Worm (Caenorhabditis elegans): Measurements from ENCODE around the gene eng-1.

eng-1 gene

DNA sequence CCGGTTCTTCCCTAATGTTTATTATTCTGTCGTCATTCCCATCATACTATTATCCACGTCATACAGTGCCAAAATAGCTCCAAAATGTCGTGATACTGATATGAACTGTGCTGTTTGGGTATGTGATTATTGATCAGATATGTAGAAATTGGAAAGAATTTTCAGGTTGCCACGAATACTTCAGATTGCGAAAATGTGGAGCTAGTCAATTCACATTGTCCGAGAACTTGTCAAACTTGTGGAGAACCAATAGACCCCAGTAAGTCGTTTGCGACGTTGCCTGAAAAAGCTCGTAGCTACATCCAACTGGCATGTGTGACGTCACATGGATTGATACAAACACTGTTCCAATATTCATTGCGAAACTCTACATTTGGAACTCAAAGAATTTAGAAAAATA, 16.2 kb upstream of the eng-1 start:
- no peak for TF ChIP-seq dao-5 (tag; optimal IDR thresholded peaks at IDR 0.05)
- no peak for TF ChIP-seq W03F9.2 (tag; optimal IDR thresholded peaks at IDR 0.05)
- no peak for TF ChIP-seq him-1 (tag; optimal IDR thresholded peaks at IDR 0.05)

DNA sequence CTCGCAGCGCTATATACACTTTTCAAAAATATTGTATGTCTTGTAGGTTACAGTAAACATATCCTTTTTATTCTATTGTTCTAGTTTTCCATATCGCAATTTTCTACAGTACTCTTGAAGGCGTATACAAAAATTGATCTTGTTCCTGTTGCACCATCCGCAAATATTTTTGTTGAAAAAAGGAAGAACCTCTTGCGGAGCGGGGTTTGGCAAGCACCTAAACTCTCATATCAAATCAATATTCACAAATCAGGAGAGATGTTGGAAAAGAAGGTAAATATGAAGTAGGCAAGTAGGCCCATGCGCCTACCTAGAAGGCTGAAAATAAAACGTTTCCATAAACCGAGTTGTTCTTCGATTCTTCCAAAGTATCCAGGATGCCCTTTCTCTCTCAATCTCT, 15.7 kb upstream of the eng-1 start, which contains the start of gene C28H8.5:
Gene C28H8.5 (plus strand): TSS at position 301 of the 400 bp plus-strand sequence.
- TF ChIP-seq him-1 (tag; optimal IDR thresholded peaks at IDR 0.05), result no peak
- TF ChIP-seq dao-5 (tag; optimal IDR thresholded peaks at IDR 0.05), result no peak
- no peak for TF ChIP-seq W03F9.2 (tag; optimal IDR thresholded peaks at IDR 0.05)

ce11 chrIII:5883517-5883916, 15.2 kb upstream of the eng-1 start:
- TF ChIP-seq him-1 (tag; optimal IDR thresholded peaks at IDR 0.05) (no peak), dao-5 (tag; optimal IDR thresholded peaks at IDR 0.05) (no peak), W03F9.2 (tag; optimal IDR thresholded peaks at IDR 0.05) (no peak)

DNA sequence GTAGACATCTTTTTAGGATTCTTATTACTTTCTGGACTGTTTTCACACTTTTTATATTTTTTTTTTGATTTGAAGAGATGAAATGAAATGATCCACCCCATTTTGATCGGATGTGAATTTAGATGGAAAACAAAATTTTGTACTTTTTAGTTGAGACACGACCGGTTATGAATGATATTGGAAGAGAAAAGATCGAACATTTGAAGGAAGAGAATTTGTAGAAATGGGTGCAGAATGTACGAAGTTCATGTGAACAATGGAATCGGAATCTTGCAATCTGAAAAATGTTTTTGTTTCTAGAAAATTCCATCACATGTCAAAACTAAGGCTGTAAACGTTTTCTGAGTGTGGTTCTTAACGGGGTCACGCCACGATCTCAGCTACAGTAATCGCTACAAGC, 14.5 kb upstream of the eng-1 start, which contains the start of gene F01F1.14:
Gene F01F1.14 (minus strand): TSS at position 101 of the 400 bp plus-strand sequence.
- no peak for TF ChIP-seq W03F9.2 (tag; optimal IDR thresholded peaks at IDR 0.05)
- TF ChIP-seq dao-5 (tag; optimal IDR thresholded peaks at IDR 0.05), result no peak
- TF ChIP-seq him-1 (tag; optimal IDR thresholded peaks at IDR 0.05), result no peak

DNA sequence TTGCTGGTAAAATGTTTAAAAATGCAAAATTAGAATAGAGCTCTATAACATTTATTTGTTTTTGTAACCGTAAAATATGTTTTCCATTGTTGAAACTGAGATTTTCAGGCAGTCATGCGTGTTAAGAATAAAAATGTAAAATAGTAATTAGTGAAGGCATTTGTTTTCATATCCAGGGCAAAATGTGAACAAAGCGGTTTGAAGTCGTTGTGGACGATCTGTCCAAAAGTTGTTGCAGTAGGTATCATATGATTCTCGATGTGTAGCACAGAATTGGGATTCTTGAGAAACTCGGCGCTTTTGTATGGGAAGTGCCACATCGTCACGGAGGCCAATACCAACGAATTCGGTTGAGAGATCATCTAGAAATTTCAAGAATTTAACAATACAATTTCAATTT, 14.0 kb upstream of the eng-1 start:
- no peak for TF ChIP-seq dao-5 (tag; optimal IDR thresholded peaks at IDR 0.05)
- TF ChIP-seq him-1 (tag; optimal IDR thresholded peaks at IDR 0.05), result no peak

DNA sequence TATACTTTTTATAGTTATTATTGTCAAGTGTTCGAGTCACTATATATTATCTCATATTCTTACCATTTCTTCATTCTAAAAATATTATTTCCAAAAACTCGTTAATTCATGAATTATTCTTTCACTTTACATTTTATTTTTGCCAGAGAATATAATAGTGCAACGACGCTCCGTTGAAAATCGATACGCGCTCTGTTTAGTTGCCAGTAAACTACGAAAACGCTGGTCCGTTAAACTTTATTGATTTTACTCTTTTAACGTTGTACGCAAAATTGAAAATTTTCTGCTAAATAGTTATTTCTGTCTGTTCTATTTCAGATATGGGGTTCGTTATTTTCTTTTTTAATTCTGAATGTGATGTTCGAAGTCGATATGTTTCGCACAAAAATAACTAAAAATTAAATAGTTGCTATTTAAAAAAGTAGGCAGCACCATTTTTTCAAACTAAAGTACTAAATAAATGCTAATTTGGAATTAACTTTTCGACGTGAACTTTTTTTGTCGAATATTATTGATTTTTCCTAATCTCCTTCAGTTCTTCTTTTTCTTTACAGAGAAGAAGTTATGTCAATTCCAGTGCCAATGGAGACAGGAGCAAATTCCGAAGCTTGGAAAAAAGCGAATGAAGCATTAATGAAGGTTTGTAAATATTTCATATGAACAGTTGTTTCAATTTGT, 11.1 kb upstream of the eng-1 start, which contains the start of gene hpo-10:
Gene hpo-10 (plus strand): TSS at position 199 of the 678 bp plus-strand sequence.
- TF ChIP-seq W03F9.2 (tag; optimal IDR thresholded peaks at IDR 0.05) (no peak), him-1 (tag; optimal IDR thresholded peaks at IDR 0.05) (no peak), dao-5 (tag; optimal IDR thresholded peaks at IDR 0.05) (no peak)

DNA sequence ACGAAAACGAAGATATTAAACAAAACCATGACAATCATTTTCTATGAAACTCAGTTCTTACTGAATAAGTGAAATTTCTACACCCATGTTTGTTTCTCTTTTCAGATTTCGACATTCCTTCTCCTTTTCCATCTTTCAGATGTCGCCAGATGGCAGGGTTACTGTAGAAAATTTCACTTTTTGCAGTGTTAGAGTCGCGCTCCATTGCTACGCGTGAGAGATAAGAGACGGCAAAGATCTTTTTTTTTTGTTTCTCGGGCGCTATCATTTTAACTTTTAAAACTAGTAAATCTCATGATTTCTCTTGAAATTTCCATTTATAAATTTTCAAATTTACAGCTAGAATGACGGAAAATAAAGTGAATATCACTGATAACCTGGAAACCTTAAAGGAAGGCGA, 9.9 kb upstream of the eng-1 start, which contains the start of the genes mig-21 and F01F1.2:
Gene mig-21 (minus strand): TSS at position 166 of the 400 bp plus-strand sequence.
Gene F01F1.2 (plus strand): TSS at position 340 of the 400 bp plus-strand sequence.
- TF ChIP-seq dao-5 (tag; optimal IDR thresholded peaks at IDR 0.05) (no peak), him-1 (tag; optimal IDR thresholded peaks at IDR 0.05) (no peak), W03F9.2 (tag; optimal IDR thresholded peaks at IDR 0.05) (no peak)

- TF ChIP-seq dao-5 (tag; optimal IDR thresholded peaks at IDR 0.05) (no peak), him-1 (tag; optimal IDR thresholded peaks at IDR 0.05) (no peak), W03F9.2 (tag; optimal IDR thresholded peaks at IDR 0.05) (no peak)
Measured at ce11 chrIII:5876867-5877641, 8.8 kb upstream of the eng-1 start.

DNA sequence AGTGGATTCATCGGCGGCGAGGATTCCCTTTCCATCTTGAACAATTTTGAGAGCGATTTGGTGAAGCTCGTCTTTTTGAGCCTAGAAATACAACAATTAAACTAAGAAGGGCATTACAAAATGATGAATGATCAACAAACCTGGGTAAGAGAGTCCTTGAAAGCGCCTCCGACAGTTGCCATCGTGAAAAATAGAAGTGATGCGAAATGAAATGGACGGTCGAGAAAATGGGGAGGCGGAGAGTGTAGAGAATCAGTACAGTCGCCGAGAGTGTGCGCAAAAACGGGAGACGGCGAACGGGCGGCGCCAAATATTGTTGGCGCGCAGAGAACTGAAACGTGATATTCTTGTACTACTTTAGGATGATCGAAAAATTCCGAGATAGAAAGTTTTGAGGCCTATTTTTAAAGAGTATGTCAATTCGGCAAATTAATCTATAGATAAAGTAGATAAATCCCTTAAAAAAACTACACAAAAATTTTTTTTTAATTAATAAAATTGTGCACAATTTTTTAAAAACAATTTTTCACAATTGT, 7.9 kb upstream of the eng-1 start, which contains the start of gene aldo-2:
Gene aldo-2 (minus strand): TSS at position 486 of the 536 bp plus-strand sequence.
- TF ChIP-seq W03F9.2 (tag; optimal IDR thresholded peaks at IDR 0.05) (no peak), him-1 (tag; optimal IDR thresholded peaks at IDR 0.05) (no peak)

DNA sequence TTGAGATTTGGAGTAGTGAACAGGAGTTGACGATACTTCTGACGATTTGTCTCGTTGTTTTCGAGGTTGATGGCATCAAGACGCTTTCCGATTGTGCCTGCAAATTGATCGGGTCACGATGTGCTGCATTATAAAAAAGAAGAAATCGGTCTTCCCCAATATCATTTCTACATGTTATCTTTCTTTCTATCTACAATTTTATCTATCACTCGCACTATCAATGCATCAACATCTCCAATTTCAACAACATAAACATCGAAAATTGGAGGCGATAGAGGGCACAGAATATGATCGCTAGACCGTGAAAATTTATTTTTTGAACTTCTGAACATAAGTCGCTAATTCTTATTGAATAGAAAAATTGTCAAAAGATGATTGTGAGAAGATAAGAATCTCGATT, 7.4 kb upstream of the eng-1 start:
- TF ChIP-seq W03F9.2 (tag; optimal IDR thresholded peaks at IDR 0.05), result no peak
- no peak for TF ChIP-seq him-1 (tag; optimal IDR thresholded peaks at IDR 0.05)
- no peak for TF ChIP-seq dao-5 (tag; optimal IDR thresholded peaks at IDR 0.05)

- TF ChIP-seq dao-5 (tag; optimal IDR thresholded peaks at IDR 0.05) (no peak), him-1 (tag; optimal IDR thresholded peaks at IDR 0.05) (no peak), W03F9.2 (tag; optimal IDR thresholded peaks at IDR 0.05) (no peak)
Measured at ce11 chrIII:5875418-5875702, 7.1 kb upstream of the eng-1 start.

DNA sequence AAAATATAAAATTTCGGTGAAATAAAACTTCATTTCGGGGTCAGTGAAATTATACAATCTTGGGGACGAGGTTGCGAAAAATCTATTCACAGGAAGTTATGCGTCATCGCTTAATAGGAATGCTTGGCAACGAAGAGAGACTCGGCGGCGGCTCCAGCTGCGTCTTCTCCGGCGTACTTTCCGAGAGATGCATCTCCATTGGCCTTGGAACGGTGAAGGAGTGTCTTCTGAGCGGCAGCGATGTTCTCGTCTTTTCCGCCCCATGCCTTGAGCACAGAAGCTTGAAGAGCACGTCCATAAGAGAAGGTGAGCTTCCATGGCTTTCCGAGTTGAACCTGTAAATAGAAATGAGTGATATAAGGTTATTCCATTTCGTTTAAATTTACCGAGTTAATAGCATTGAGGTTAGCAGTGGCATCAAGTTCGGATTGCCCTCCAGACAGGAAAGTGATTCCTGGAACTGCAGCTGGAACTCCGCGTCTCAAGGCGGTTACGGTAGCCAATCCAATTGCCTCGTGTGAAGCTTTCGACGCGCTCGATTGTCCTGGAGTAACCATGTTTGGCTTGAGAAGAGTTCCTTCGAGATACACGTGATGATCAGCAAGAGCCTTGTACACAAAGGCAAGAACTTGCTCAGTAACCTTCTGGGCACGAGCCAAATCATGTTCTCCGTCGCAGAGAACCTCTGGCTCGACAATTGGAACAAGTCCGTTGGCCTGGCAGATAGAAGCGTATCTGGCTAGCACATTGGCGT, 6.5 kb upstream of the eng-1 start:
- no peak for TF ChIP-seq W03F9.2 (tag; optimal IDR thresholded peaks at IDR 0.05)
- TF ChIP-seq dao-5 (tag; optimal IDR thresholded peaks at IDR 0.05), result no peak
- TF ChIP-seq him-1 (tag; optimal IDR thresholded peaks at IDR 0.05), result no peak

DNA sequence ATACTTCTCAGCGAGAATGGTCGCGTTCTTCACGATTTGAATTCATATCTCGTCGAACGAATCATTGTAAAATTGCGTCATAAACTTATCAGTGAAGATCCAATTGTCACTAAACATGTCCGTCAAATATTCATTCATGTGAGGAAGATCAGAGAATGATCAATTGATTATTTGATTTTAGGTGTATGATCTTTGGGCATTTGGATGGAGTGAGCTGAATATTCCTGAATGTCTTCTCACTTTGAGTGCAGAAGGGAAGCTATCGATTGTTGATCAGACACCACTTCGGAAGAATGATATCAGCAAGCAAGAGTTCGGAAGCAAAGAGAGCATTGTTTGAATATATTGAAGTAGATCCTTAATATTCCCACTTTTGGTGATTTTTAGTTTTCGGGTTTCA, 6.0 kb upstream of the eng-1 start:
- no peak for TF ChIP-seq dao-5 (tag; optimal IDR thresholded peaks at IDR 0.05)
- no peak for TF ChIP-seq him-1 (tag; optimal IDR thresholded peaks at IDR 0.05)
- no peak for TF ChIP-seq W03F9.2 (tag; optimal IDR thresholded peaks at IDR 0.05)
